Fruit fly (Drosophila melanogaster) S2 (cell line): ENCODE data around the gene MFS18.

ENCODE experiments used
- CG8478 ChIP-seq: fragments of >200 bp; optimal IDR thresholded peaks from 2 replicates; lab custom pipeline; 2018
- CTCF ChIP-seq, 2 experiments: fragments of >200 bp; optimal IDR thresholded peaks; 2 replicates each; lab custom pipeline; 2018

DNA sequence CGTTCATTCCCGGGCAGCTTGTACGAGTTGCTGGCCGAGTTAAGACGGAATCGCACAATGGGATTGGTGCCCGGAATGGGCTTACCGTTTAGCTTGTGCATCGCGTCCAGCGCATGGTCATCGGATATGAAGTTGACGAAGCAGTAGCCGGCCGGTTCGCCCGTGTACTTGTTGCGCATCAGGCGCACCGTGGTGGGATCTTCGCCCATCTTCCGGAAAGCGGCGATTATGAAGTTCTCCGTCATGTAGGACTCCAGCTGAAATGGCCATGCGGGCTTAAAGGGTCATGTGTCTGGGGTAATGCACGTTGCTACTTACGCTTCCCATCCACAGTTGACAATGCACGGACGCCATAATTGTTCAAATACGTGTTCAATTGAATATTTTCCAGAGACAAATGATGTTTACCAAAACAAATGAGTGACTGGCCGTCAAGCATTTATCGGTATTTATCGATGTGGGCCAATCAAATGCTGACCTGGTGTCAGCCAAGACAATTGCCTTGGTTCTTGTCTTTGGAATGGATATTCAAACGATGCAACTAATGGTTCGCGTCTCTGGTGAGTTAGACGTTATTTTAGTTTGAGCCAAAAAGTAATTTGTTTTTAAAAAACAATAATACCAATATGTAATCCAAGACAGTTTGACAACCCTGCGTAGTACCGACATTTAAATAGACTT is 5.7 kb upstream of the MFS18 start, which contains the start of the genes Secp43 and ND-B8:
- TF ChIP-seq CG8478 (no peak), CTCF (optimal IDR thresholded peaks at IDR 0.05; lab: Kevin White, UChicago) (peak; percentile 57 to 70)
